Worm (Caenorhabditis elegans) whole organism, L4 larva: ENCODE measurements around the gene B0001.8.

Experiments
- D1046.2 ChIP-seq: fragments of 200-800 bp; sonication (Bioruptor generic); IDR thresholded peaks from 2 replicates; pipeline ENCODE4 v1.3.6; 2022; ENCODE audit warnings: missing genetic modification characterization, missing compliant biosample characterization
- Y5F2A.4 ChIP-seq: fragments of 200-800 bp; sonication (Bioruptor generic); optimal IDR thresholded peaks from 2 replicates; lab custom pipeline; 2018; ENCODE audit warnings: mild to moderate bottlenecking, missing genetic modification characterization, missing compliant biosample characterization
- lin-13 ChIP-seq: fragments of 150-350 bp; optimal IDR thresholded peaks from 2 replicates; lab custom pipeline; 2014; ENCODE audit warnings: missing biosample characterization, missing genetic modification reagents, missing genetic modification characterization
- lin-39 ChIP-seq: fragments of 150-350 bp; optimal IDR thresholded peaks from 2 replicates; lab custom pipeline; 2014; ENCODE audit warnings: missing biosample characterization, missing genetic modification reagents, missing genetic modification characterization
- lir-3 ChIP-seq: sonication (generic microtip); optimal IDR thresholded peaks from 2 replicates; lab custom pipeline; 2016; ENCODE audit warnings: mild to moderate bottlenecking, missing genetic modification characterization, missing compliant biosample characterization
- mdl-1 ChIP-seq, 2 experiments: fragments of 150-350 bp in 1 of 2; sonication (generic microtip) in 1 of 2; optimal IDR thresholded peaks; 2 replicates each; lab custom pipeline; 2014 to 2017; ENCODE audit warnings: missing biosample characterization in 2 of 2, missing genetic modification characterization in 2 of 2
- nhr-237 ChIP-seq: sonication (generic microtip); optimal IDR thresholded peaks from 2 replicates; lab custom pipeline; 2017; ENCODE audit warnings: missing biosample characterization, missing genetic modification characterization
- pha-4 ChIP-seq, 2 experiments: fragments of 150-350 bp in 1 of 2; fragments of 200-800 bp in 1 of 2; sonication (Bioruptor generic) in 1 of 2; IDR thresholded peaks in 1 of 2; optimal IDR thresholded peaks in 1 of 2; 2 replicates each; pipeline versions ENCODE4 v1.3.6 to Lab custom; 2014 to 2022; ENCODE audit warnings: missing genetic modification characterization in 2 of 2, missing genetic modification reagents in 2 of 2, missing biosample characterization in 1 of 2, missing compliant biosample characterization in 1 of 2
- pqm-1 ChIP-seq: sonication (generic microtip); optimal IDR thresholded peaks from 2 replicates; lab custom pipeline; 2017; ENCODE audit warnings: missing biosample characterization, missing genetic modification characterization
- saeg-2 ChIP-seq: fragments of 200-800 bp; sonication (Bioruptor generic); IDR thresholded peaks from 2 replicates; pipeline ENCODE4 v1.3.6; 2022; ENCODE audit warnings: missing genetic modification reagents, missing genetic modification characterization, missing compliant biosample characterization
- set-16 ChIP-seq: fragments of 200-800 bp; sonication (Bioruptor generic); IDR thresholded peaks from 2 replicates; pipeline ENCODE4 v1.3.6; 2022; ENCODE audit warnings: missing genetic modification reagents, missing genetic modification characterization, missing compliant biosample characterization
- skn-1 ChIP-seq: fragments of 150-350 bp; optimal IDR thresholded peaks from 2 replicates; lab custom pipeline; 2014; ENCODE audit warnings: missing biosample characterization, missing genetic modification characterization
- ztf-11 ChIP-seq: fragments of 150-350 bp; optimal IDR thresholded peaks from 2 replicates; lab custom pipeline; 2014; ENCODE audit warnings: missing biosample characterization, missing genetic modification characterization

ce11 chrIV:12114498-12114897, 26.4 kb downstream of the B0001.8 start:
- TF ChIP-seq set-16 (GFP tag; lab: Robert Waterston, UW): no peak
- TF ChIP-seq pqm-1 (tag; lab: Kevin White, UChicago): no peak
- no peak for TF ChIP-seq lin-39 (tag; lab: Kevin White, UChicago)
- TF ChIP-seq lir-3 (tag; lab: Kevin White, UChicago): no peak
- no peak for TF ChIP-seq Y5F2A.4 (GFP tag; lab: Kevin White, UChicago)
- no peak for TF ChIP-seq nhr-237 (tag; lab: Kevin White, UChicago)
- no peak for TF ChIP-seq ztf-11
- no peak for TF ChIP-seq skn-1 (tag; lab: Kevin White, UChicago)
- peak in 1 of 2 experiments; percentile 24 for TF ChIP-seq mdl-1 (tag; optimal IDR thresholded peaks at IDR 0.05; lab: Kevin White, UChicago)
- no peak for TF ChIP-seq D1046.2 (GFP tag; lab: Robert Waterston, UW)
- no peak for TF ChIP-seq pha-4 (GFP tag; IDR thresholded peaks at IDR 0.05; lab: Robert Waterston, UW)
- no peak for TF ChIP-seq pha-4 (tag; optimal IDR thresholded peaks at IDR 0.05; lab: Kevin White, UChicago)
- no peak for TF ChIP-seq lin-13
- TF ChIP-seq saeg-2 (GFP tag; lab: Robert Waterston, UW): no peak
